Worm (Caenorhabditis elegans) whole organism, late embryonic: ENCODE measurements around the gene fmo-1.

Experiments
- F13H6.1 ChIP-seq: sonication (generic microtip); optimal IDR thresholded peaks from 2 replicates; lab custom pipeline; 2016; ENCODE audit warnings: missing genetic modification characterization, missing compliant biosample characterization
- K09A11.1 ChIP-seq: sonication (generic microtip); optimal IDR thresholded peaks from 2 replicates; lab custom pipeline; 2017; ENCODE audit warnings: antibody characterized with exemption, mild to moderate bottlenecking, missing genetic modification characterization, missing compliant biosample characterization; ENCODE audit not compliant: insufficient read depth
- ahr-1 ChIP-seq: sonication (generic microtip); optimal IDR thresholded peaks from 2 replicates; lab custom pipeline; 2016; ENCODE audit warnings: missing genetic modification characterization, missing compliant biosample characterization
- ceh-2 ChIP-seq: sonication (generic microtip); optimal IDR thresholded peaks from 2 replicates; lab custom pipeline; 2016; ENCODE audit warnings: missing genotype, missing genetic modification characterization, missing compliant biosample characterization
- ceh-22 ChIP-seq: sonication (generic microtip); optimal IDR thresholded peaks from 2 replicates; lab custom pipeline; 2017; ENCODE audit warnings: missing biosample characterization, missing genetic modification characterization
- ceh-24 ChIP-seq: sonication (generic microtip); optimal IDR thresholded peaks from 2 replicates; lab custom pipeline; 2016; ENCODE audit warnings: mild to moderate bottlenecking, missing genetic modification characterization, missing compliant biosample characterization
- ceh-31 ChIP-seq: sonication (generic microtip); optimal IDR thresholded peaks from 2 replicates; lab custom pipeline; 2016; ENCODE audit warnings: missing genetic modification characterization, missing compliant biosample characterization
- ceh-34 ChIP-seq: sonication (generic microtip); optimal IDR thresholded peaks from 2 replicates; lab custom pipeline; 2016; ENCODE audit warnings: mild to moderate bottlenecking, missing genetic modification characterization, missing compliant biosample characterization
- ceh-9 ChIP-seq: sonication (generic microtip); optimal IDR thresholded peaks from 2 replicates; lab custom pipeline; 2016; ENCODE audit warnings: mild to moderate bottlenecking, missing genetic modification characterization, inconsistent platforms, missing compliant biosample characterization
- dmd-4 ChIP-seq: sonication (generic microtip); optimal IDR thresholded peaks from 2 replicates; lab custom pipeline; 2016; ENCODE audit warnings: borderline replicate concordance, missing genetic modification characterization, missing compliant biosample characterization
- dve-1 ChIP-seq: sonication (generic microtip); optimal IDR thresholded peaks from 2 replicates; lab custom pipeline; 2017; ENCODE audit warnings: antibody characterized with exemption, mild to moderate bottlenecking, missing genetic modification characterization, missing compliant biosample characterization
- elt-4 ChIP-seq: sonication (generic microtip); optimal IDR thresholded peaks from 2 replicates; lab custom pipeline; 2016; ENCODE audit warnings: missing genetic modification characterization, missing compliant biosample characterization
- ets-4 ChIP-seq: sonication (generic microtip); optimal IDR thresholded peaks from 2 replicates; lab custom pipeline; 2016; ENCODE audit warnings: missing genetic modification characterization, missing compliant biosample characterization
- eyg-1 ChIP-seq: sonication (generic microtip); optimal IDR thresholded peaks from 2 replicates; lab custom pipeline; 2016; ENCODE audit warnings: missing genotype, missing genetic modification characterization, missing compliant biosample characterization
- fax-1 ChIP-seq: sonication (generic microtip); optimal IDR thresholded peaks from 2 replicates; lab custom pipeline; 2016; ENCODE audit warnings: missing genotype, missing genetic modification characterization, missing compliant biosample characterization
- fkh-6 ChIP-seq: sonication (generic microtip); optimal IDR thresholded peaks from 2 replicates; lab custom pipeline; 2016; ENCODE audit warnings: missing genetic modification characterization, missing compliant biosample characterization
- gmeb-2 ChIP-seq: sonication (generic microtip); optimal IDR thresholded peaks from 2 replicates; lab custom pipeline; 2016; ENCODE audit warnings: missing genetic modification characterization, inconsistent platforms, missing compliant biosample characterization
- hlh-13 ChIP-seq: fragments of 200-800 bp; sonication (Bioruptor generic); optimal IDR thresholded peaks from 2 replicates; lab custom pipeline; 2018; ENCODE audit warnings: mild to moderate bottlenecking, missing genetic modification characterization, missing compliant biosample characterization
- hlh-30 ChIP-seq: sonication (generic microtip); optimal IDR thresholded peaks from 2 replicates; lab custom pipeline; 2017; ENCODE audit warnings: antibody characterized with exemption, missing genetic modification characterization, missing compliant biosample characterization; ENCODE audit not compliant: insufficient read depth
- hlh-6 ChIP-seq: sonication (generic microtip); optimal IDR thresholded peaks from 2 replicates; lab custom pipeline; 2016; ENCODE audit warnings: missing genotype, missing genetic modification characterization, missing compliant biosample characterization
- lim-6 ChIP-seq: sonication (generic microtip); optimal IDR thresholded peaks from 2 replicates; lab custom pipeline; 2016; ENCODE audit warnings: missing genetic modification characterization, missing compliant biosample characterization
- lin-11 ChIP-seq: fragments of 200-800 bp; sonication (Bioruptor generic); optimal IDR thresholded peaks from 2 replicates; lab custom pipeline; 2018; ENCODE audit warnings: mild to moderate bottlenecking, missing genetic modification characterization, missing compliant biosample characterization
- madf-2 ChIP-seq: sonication (generic microtip); optimal IDR thresholded peaks from 2 replicates; lab custom pipeline; 2017; ENCODE audit warnings: missing genetic modification characterization, missing compliant biosample characterization
- mec-3 ChIP-seq: sonication (generic microtip); optimal IDR thresholded peaks from 2 replicates; lab custom pipeline; 2016; ENCODE audit warnings: borderline replicate concordance, missing genetic modification characterization, missing compliant biosample characterization
- npax-4 ChIP-seq: sonication (generic microtip); optimal IDR thresholded peaks from 2 replicates; lab custom pipeline; 2016; ENCODE audit warnings: missing genetic modification characterization, missing compliant biosample characterization
- pat-9 ChIP-seq: fragments of 200-800 bp; sonication (Bioruptor generic); optimal IDR thresholded peaks from 2 replicates; lab custom pipeline; 2018; ENCODE audit warnings: mild to moderate bottlenecking, missing genetic modification characterization, moderate library complexity, missing compliant biosample characterization
- pros-1 ChIP-seq: fragments of 150-350 bp; optimal IDR thresholded peaks from 2 replicates; lab custom pipeline; 2014; ENCODE audit warnings: missing biosample characterization, missing genetic modification reagents, missing genetic modification characterization
- rnt-1 ChIP-seq: sonication (generic microtip); optimal IDR thresholded peaks from 2 replicates; lab custom pipeline; 2016; ENCODE audit warnings: missing genetic modification characterization, missing compliant biosample characterization
- sdc-2 ChIP-seq: sonication (generic microtip); optimal IDR thresholded peaks from 2 replicates; lab custom pipeline; 2016; ENCODE audit warnings: missing genotype, missing genetic modification characterization, missing compliant biosample characterization
- sox-4 ChIP-seq: sonication (generic microtip); optimal IDR thresholded peaks from 2 replicates; lab custom pipeline; 2017; ENCODE audit warnings: mild to moderate bottlenecking, missing genetic modification characterization, inconsistent platforms, missing compliant biosample characterization
- syd-9 ChIP-seq: sonication (generic microtip); optimal IDR thresholded peaks from 2 replicates; lab custom pipeline; 2016; ENCODE audit warnings: mild to moderate bottlenecking, missing genetic modification characterization, moderate library complexity, missing compliant biosample characterization
- tbx-2 ChIP-seq: sonication (generic microtip); optimal IDR thresholded peaks from 2 replicates; lab custom pipeline; 2016; ENCODE audit warnings: missing genetic modification characterization, missing compliant biosample characterization
- tbx-7 ChIP-seq: sonication (generic microtip); optimal IDR thresholded peaks from 2 replicates; lab custom pipeline; 2016; ENCODE audit warnings: missing genotype, missing genetic modification characterization, missing compliant biosample characterization
- ttx-3 ChIP-seq: sonication (generic microtip); optimal IDR thresholded peaks from 2 replicates; lab custom pipeline; 2016; ENCODE audit warnings: missing genetic modification reagents, missing genetic modification characterization, missing compliant biosample characterization
- ztf-16 ChIP-seq: sonication (generic microtip); optimal IDR thresholded peaks from 2 replicates; lab custom pipeline; 2017; ENCODE audit warnings: missing genetic modification characterization, missing compliant biosample characterization

Gene fmo-1

DNA sequence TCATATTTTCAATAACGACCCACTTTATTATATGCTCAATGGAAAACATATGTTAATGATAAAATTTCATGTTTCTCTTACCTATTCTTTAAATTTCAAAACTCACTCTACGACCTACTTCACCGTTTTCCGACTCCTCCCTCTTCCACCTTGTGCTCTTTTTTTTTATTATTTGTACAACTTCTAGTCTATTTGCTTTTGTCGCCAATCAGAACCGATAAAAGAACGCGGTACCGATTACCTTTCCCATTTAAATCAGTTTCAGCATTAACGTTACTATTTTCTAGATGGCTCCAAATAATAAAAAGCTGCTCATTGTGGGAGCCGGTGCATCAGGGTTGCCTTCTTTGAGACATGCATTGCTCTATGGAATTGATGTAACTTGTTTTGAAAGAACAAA, at the start of gene fmo-1:
TSS of gene fmo-1 (plus strand) at position 98 of the 400 bp plus-strand sequence.
- TF ChIP-seq F13H6.1 (tag; lab: Kevin White, UChicago) (no peak), ceh-31 (tag; lab: Kevin White, UChicago) (no peak), elt-4 (tag; lab: Kevin White, UChicago) (no peak)

DNA sequence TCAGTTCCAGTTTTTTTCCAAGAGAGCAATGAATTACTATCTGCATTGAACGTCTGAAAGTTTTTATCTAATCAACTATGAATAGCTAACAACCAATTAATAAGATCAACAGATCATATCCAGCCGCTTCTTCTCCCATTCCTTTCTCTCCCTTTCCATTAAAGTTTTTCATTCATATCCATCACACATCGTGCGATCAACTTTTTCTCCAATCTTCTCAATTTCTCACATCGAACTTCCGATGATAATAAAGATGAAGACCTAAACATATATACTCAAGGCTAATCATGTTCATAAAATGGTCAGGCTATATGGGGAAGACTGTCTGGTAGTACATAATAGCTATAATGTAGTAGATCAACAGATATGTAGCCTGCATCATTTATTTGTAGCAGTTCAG, 49.4 kb upstream of the fmo-1 start:
- TF ChIP-seq fax-1 (tag; lab: Kevin White, UChicago) (no peak), mec-3 (tag; lab: Kevin White, UChicago) (no peak)

DNA sequence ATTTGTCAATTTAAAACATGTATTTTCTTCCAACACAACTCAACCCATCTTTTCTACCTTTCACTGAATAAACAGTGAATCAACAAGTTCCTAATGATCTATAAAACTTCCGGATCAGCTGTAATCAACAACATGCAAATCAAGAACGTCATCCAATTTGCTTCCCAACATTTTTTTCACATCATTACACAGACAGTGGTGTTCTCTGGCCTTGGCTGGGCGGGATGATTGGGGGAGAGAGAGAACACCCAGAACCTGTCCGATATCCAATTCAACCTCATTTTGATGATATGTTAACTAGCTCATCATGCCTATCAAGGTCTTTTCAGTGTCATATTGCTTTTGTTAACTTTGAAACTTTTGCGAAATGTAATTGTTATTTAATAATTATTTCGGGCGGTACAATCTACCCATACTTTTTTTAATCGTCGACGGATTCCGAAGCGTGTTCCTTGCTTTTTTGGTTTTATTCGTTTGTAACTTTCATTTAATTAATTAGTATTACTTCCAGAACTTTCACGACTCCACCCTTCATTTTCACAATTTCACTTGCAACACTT, 46.7 kb upstream of the fmo-1 start, which contains the start of gene ptr-14:
TSS of gene ptr-14 (plus strand) at position 510 of the 560 bp plus-strand sequence.
- TF ChIP-seq fkh-6 (tag; lab: Kevin White, UChicago) (no peak), tbx-2 (tag; lab: Kevin White, UChicago) (no peak), eyg-1 (no peak), hlh-30 (tag; lab: Kevin White, UChicago) (no peak), ahr-1 (tag; lab: Kevin White, UChicago) (no peak), ceh-34 (tag; lab: Kevin White, UChicago) (no peak)

DNA sequence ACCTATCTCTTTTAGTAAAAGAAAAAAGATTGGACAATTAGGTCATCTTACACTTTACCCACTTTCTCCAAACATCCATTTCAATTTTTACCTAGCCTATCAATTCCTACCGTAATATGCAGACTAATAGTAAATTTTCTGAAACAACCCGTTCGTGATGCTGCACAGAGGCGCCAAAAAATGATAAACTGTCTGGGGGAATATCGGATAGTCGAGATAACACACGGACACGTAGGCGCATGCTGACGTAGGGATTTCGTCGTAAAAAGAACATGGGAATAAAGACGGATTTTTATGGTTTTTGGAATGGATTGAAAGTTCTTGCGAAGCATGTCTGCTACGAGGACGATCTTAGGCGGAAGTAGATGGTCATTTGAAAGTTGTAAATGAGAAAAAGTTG, 45.3 kb upstream of the fmo-1 start:
- TF ChIP-seq ceh-24, result no peak
- TF ChIP-seq ztf-16, result no peak
- TF ChIP-seq ceh-22 (tag; lab: Kevin White, UChicago), result no peak
- no peak for TF ChIP-seq madf-2 (tag; lab: Kevin White, UChicago)
- no peak for TF ChIP-seq hlh-13
- TF ChIP-seq syd-9 (tag; lab: Kevin White, UChicago), result no peak
- TF ChIP-seq sdc-2 (tag; lab: Kevin White, UChicago), result no peak
- no peak for TF ChIP-seq ceh-2 (tag; lab: Kevin White, UChicago)
- no peak for TF ChIP-seq npax-4
- TF ChIP-seq ceh-9 (tag; lab: Kevin White, UChicago), result no peak
- TF ChIP-seq ttx-3, result no peak

DNA sequence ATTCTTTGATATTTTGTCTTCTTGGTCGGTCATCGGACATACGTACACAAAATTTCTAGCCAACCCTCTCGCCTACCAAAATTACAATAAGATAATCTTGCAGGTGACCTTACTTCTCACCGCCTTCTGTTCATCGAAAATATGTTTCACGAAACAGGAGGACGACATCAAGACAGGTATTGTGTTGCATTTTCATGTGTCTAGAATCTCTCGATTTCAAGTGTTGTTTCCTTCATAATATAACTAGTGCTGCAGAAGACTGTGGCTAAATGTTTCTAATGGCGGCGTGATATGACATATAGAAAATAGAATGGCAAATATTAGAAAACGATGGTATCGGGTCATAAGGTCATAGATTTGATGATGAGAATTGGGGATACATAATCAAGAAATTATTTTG, 44.6 kb upstream of the fmo-1 start:
- TF ChIP-seq ceh-34 (tag; lab: Kevin White, UChicago) (no peak), ceh-24 (no peak), ets-4 (tag; lab: Kevin White, UChicago) (no peak)

DNA sequence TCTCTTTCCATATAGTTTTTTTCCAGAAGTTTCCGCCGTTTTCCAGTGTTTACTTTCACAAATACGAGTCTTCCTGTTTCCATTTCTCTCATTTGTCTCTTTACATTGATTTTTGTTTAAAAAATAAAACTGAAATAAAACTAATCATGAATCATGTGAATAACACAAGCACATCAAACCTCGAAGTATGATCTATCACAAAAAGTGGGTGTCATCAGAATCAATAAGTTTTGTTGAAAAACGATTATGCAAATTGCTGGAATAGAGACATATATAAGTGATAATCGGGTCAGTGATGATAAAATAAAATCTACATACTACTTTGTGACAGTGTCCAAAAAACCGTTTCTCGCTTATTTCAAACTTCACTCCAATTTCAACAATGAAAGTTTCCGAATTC, 40.8 kb upstream of the fmo-1 start, which contains the start of gene R09H10.7:
TSS of gene R09H10.7 (plus strand) at position 301 of the 400 bp plus-strand sequence.
- no peak for TF ChIP-seq lin-11
- TF ChIP-seq hlh-30 (tag; lab: Kevin White, UChicago), result no peak
- no peak for TF ChIP-seq sox-4 (tag; lab: Kevin White, UChicago)
- no peak for TF ChIP-seq ceh-31 (tag; lab: Kevin White, UChicago)
- no peak for TF ChIP-seq tbx-7 (tag; lab: Kevin White, UChicago)
- no peak for TF ChIP-seq dmd-4 (tag; lab: Kevin White, UChicago)
- TF ChIP-seq hlh-6 (tag; lab: Kevin White, UChicago), result no peak
- TF ChIP-seq dve-1, result no peak
- no peak for TF ChIP-seq gmeb-2 (tag; lab: Kevin White, UChicago)
- no peak for TF ChIP-seq lim-6
- TF ChIP-seq pat-9 (tag; lab: Kevin White, UChicago), result no peak
- TF ChIP-seq rnt-1, result no peak
- TF ChIP-seq K09A11.1, result no peak
- no peak for TF ChIP-seq npax-4
- TF ChIP-seq pros-1 (tag; lab: Kevin White, UChicago), result no peak
